Fruit fly (Drosophila melanogaster): ENCODE data around the gene CG12012.
A peak's percentile ranks its signal among the peaks of the same experiment; 100 is the strongest.

Gene CG12012

DNA sequence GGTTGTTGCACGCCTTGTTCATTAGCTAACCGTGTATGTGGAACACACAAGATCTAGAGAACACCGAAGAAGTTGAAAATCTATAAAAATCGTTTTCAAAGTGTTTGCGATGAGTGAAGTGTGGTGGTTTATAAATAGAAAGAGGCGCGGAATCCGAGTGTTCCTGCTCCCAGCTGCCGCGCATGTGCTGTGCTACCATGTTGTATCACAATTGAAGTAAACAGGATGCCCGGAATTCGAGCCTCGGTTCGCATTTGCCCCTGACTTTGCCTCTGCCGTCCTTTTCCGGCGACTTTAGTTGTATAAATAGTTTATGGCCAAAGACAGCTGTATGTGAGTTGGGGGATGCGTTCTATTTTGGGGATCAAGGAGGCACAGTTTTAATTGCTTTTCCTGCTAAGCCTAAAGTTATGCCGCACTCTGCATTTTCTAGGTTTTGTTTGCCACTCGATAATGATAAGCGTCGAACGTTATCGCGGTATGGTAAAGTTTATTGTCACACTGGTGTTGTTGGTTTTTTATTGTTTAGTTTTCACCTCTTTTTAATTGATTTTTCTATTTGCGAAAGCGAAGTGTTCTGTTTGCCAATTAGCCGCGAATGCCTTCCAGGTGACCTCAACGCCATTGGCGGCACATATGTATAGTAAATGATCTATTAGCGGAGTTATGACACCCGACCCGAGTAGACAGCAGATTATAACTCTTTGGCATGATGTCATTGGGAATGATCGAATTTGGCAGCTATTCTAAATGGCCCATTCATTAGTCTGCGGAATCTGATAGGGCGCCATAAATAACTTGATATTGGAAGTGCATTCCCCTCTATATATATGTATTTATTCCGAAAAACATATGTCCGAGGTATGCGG lies 27.4 kb upstream of the CG12012 start:
- TF ChIP-seq CTCF (optimal IDR thresholded peaks at IDR 0.05) (no peak), CG8478 (optimal IDR thresholded peaks at IDR 0.05) (no peak)

DNA sequence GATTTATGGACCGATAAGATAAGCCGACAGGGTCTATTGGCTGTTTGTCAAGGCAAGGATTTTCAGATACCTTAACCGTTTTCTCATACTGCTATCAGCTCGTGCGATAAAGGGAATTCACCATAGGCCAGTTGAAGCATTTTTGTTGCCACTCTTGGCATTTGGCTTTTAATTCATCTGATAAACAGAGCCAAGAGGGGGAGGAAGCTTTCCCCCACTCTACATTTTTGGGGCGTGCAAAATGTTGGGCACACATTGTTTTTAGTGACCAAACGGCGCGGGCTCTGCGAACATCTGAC lies 26.8 kb upstream of the CG12012 start:
- TF ChIP-seq CG8478 (optimal IDR thresholded peaks at IDR 0.05) (no peak), CTCF (optimal IDR thresholded peaks at IDR 0.05) (no peak)

DNA sequence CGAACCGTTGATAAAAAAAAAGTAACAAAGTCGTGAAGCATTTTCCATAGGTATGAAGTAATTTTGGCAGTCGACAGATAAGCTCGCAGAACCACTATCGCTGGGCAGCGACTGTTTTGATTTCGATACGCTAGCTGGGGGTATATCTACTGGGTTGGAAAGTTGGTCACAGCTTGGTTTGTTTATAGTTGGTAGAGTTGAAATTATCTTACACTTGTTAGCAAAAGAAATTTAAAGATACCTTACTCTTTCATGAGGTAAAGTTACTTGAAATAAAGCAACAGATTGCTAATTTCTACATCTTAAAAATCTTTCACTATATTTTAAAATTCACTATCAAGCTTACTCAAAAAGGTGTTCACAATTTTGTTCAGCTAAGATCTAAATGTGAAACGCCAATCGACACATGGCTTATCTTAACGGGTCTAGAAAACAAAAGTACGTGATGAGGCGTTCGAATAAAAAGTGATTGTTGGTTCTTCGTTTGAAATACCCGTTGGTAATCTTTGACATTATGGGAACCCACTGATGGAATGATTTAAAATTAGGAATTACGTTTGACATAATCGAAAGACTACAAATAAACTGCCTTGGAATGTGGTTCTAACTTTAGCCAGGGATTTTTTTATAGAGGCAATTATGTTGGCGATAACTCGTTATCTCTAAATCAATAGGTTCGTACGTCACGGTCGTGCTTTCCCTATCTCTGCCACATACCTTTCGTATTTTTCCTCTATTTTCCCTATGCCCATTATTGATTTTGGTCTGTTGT lies 25.8 kb upstream of the CG12012 start:
- no peak for TF ChIP-seq CG8478 (optimal IDR thresholded peaks at IDR 0.05)
- no peak for TF ChIP-seq CTCF (optimal IDR thresholded peaks at IDR 0.05)

DNA sequence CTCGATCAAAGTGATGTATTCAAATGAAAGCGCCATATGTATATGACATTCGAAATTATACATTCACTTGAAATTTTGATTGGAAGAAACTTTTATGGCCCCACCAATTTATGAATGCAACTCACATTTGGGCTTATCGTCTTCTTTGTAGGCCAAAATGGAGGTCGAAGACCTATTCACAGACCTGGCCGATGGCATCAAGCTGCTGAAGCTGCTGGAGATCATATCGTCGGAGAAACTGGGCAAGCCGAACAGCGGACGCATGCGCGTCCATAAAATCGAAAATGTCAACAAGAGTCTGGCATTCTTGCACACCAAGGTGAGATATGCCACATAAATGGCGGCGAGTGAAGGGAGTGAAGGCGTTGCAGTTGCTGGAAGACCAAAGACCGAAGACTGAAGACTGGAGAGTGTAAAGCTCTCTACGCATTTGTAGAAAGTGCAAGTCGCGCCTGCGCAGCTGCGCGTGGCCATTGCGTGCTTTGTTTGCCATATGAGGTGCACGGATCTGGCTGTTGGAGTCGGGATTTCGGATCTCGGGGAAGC lies 24.7 kb upstream of the CG12012 start:
- no peak for TF ChIP-seq CTCF (optimal IDR thresholded peaks at IDR 0.05)
- TF ChIP-seq CG8478 (optimal IDR thresholded peaks at IDR 0.05), result no peak

DNA sequence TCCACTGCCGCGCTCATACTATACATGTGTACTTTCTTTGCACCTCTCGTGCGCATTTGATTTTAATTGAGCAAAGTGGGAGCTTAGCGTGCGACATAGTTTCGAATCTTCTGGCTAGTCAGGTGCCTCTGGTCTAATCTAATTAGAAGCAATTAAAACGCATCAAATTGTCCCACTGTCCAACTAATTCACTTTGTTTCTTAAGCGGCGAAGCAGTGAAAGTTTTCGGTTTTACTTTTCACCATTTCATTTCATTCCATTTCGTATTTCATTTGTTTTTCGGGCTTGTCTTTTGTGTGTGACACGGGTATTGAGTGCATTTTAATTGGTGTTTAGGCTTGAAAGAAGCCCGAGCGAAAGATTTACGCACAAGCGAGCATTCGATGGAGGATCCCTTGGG lies 24.0 kb upstream of the CG12012 start:
- TF ChIP-seq CG8478 (optimal IDR thresholded peaks at IDR 0.05), result no peak
- TF ChIP-seq CTCF (optimal IDR thresholded peaks at IDR 0.05), result no peak

DNA sequence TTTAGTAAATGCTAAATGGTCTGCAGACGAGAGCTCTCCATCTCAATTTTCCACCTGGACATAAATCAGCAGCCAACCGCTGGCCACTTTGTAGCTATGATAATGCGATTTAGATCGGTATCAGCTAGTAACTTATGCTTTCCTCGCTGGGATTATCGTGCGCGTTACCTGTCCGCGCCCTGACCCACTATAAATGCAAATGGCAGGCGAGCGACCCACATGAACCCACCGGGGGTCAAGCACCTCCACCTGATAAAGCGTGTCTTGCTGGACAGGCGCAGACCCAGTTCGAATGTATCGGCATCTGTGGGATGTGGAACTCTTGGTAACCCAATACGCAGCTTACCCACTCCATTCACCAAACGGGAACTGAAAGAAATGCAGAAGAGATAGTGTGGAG lies 23.3 kb upstream of the CG12012 start:
- TF ChIP-seq CG8478 (optimal IDR thresholded peaks at IDR 0.05) (no peak), CTCF (optimal IDR thresholded peaks at IDR 0.05) (no peak)

DNA sequence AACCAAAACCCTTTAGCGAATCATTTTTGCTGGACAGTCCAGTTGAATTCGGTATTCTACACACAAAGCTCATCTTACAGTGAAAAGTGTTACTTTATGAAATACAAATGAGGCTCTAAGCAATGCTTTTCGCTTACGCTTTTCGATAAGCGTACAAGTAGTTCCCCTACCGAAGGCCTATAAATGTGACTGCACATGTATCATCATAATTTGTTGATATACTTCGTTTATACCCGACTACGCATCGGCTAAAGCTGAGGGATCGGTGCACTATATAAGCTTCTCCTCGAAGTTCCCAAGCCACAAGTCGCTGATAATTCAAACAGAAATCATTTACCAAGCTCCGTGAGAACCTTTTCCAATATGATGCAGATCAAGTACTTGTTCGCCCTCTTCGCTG lies 7.3 kb upstream of the CG12012 start, which contains the start of gene Drs:
Gene Drs (plus strand): TSS at position 301 of the 400 bp plus-strand sequence.
- TF ChIP-seq CG8478 (optimal IDR thresholded peaks at IDR 0.05) (no peak), CTCF (optimal IDR thresholded peaks at IDR 0.05) (no peak)

DNA sequence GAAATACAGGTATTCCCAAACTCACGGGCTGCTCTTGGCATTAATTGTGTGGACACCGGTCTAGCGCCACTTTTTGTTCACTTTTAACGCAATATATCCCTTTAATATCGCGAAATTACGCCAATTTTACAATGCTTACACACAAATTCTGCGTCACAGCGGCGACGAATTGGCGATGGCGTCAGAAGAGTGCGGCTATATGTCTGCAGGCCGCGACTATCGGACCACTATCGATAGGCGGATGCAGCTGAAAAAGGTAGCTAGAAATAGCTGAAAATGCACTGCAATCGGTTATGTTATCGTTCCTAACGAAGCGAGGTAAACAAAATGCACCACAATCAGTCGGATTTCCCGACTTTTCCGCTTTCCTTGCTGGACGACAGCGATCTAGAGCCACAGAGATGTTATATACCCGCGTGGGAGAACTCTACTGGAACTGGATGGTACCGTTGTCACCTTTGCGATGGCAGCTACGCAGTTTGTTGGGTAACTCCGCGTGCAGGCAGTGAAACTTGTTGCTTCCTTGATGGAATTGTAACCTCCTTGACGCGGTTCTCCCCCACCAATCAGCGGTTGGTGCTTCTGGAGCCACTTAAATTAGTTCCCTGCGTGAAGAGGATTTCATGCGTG lies 2.4 kb upstream of the CG12012 start, which contains the start of the genes Ythdc1 and CG12010:
Gene Ythdc1 (minus strand): TSS at position 177 of the 630 bp plus-strand sequence.
Gene CG12010 (plus strand): TSS at position 289 of the 630 bp plus-strand sequence.
- TF ChIP-seq CG8478 (optimal IDR thresholded peaks at IDR 0.05) (no peak), CTCF (optimal IDR thresholded peaks at IDR 0.05) (peak; percentile 15 to 42)

DNA sequence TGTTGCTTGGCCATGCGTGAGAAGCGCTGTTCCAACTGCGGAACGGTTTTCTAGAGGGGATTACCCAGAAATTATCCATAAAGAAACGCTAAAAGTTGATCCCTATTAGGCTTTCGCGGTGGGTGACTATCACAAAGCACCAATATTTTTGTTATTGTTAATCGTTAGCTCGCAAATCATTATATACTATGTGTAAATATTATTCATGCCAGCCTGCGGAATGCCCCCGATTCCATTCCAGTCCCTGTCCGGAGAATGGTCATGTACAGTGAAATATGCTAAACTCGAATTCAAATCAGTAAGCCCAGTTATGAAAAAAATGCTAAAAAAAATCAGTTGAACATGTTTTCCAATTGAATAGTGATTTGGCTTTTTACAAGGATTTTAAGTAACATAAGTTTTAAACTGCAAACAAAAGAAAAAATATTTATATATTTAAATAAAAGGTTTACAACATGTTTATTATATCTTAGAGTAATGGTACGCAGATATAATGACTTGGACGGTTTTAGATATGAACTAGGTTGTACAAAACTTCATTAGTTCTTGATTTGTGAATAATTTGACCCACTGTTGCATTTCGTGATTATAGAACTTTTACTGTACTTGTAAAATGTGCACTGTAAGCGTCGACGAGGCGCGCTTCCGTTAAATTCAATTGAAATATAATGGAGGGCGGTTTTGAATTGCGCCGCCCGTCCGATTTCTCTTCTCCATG lies 849 bp downstream of the CG12012 start:
- TF ChIP-seq CTCF (optimal IDR thresholded peaks at IDR 0.05) (no peak), CG8478 (optimal IDR thresholded peaks at IDR 0.05) (no peak)

DNA sequence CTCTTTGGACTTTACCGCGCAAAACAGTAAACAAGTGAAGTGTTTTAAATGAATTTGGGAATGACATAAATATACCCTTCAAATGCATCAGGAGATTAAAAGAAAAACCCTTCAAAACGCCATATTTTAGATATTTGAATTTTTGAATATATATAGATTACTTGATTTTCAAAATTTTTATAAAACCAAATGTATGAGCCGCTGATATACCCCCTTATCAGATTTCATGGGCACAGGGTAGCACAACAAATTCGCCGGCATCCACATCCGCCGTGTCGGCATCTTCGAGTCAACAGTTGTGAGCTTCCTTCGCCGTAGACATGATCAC lies 1.4 kb downstream of the CG12012 start, which contains the start of gene Ids:
Gene Ids (plus strand): TSS at position 304 of the 328 bp plus-strand sequence.
- TF ChIP-seq CG8478 (optimal IDR thresholded peaks at IDR 0.05), result no peak
- TF ChIP-seq CTCF (optimal IDR thresholded peaks at IDR 0.05), result no peak

DNA sequence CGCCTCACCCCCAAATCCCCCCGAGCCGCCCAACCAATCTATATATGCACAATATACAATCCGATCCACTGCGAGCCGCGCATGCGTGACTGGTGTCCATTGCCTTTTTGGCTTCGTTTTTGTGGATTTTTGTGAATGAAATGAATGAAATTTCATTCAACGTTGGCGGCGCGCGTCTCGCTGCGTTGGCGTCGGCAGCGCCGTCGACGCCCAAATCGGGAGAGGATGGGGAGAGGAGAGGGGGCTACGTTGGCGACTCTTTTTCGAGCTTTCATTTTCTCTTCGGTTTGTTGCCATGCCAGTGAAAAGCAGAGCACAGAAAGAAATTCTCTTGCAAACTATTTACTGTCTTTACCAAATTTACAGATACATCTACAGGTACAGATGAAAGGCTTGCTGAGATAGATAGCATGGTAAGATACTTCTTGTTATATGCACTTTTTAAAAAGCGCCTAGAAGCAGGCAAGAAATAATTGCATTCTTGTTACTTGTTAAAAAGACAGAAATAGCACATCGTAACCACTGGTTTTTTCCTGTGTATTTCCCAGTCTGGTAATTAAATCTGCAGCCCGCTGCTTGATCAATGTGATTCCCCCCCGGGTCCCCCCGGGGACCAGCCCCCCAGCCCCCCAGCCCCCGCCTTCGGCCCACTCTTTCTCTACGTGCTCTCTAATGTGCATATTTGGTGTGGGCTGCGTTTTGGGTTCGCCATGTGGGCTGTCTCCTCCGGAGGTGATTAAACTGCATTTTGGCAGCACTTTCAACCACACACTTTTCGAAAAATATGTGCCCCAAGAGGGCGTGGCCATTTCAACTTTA lies 3.9 kb downstream of the CG12012 start:
- no peak for TF ChIP-seq CG8478 (optimal IDR thresholded peaks at IDR 0.05)
- TF ChIP-seq CTCF (optimal IDR thresholded peaks at IDR 0.05), result no peak

DNA sequence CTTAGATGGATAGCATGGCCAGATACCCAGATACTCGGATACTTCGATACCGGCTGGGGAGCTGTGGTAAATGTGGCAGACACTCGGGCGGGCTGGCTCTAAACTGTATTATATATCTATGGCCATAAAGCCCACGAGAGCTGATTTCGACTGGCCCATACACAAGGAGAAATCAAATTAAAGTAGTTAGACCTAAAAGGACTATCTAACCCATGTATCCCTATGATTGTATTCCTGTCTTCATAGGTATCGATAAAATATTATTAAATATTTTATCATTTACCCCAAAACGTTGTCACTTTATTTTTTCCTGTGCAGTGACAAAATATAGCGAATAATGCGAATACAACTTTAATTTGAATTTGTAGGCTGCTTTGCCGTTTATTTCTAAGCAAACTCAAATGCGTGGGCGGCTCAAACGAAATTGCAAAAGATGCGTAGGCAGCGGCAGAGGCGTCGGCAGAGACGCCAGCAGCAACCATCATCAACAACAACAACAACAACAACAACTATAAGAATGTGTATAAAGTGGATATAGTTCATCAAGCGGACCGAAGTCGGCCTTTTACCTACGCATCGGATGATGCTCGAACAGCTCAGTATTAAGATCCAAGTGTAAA lies 5.4 kb downstream of the CG12012 start:
- no peak for TF ChIP-seq CTCF (optimal IDR thresholded peaks at IDR 0.05)
- TF ChIP-seq CG8478 (optimal IDR thresholded peaks at IDR 0.05), result no peak

DNA sequence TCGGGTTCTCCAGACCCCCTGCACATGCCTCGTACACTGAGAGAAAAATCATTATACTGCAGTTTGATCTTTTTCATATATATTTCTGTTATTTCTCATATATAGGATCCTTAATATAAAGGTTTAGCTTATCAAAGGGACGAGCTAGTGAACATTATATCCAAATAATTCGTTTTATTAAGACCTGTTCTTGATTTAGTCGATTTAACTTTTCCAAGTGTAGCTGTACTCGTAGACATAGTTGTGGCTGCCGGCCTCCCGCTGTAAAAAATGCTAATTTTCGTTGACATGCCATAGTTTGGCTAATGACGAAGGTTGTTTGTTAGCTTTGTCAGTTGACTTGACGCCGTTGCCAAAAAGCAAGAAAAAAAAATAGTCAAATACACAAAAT lies 5.9 kb downstream of the CG12012 start:
- no peak for TF ChIP-seq CG8478 (optimal IDR thresholded peaks at IDR 0.05)
- no peak for TF ChIP-seq CTCF (optimal IDR thresholded peaks at IDR 0.05)

Measured in S2 (cell line).